Fruit fly (Drosophila melanogaster): ENCODE results near the gene bark.
A peak's percentile ranks its signal among the peaks of the same experiment; 100 is the strongest.

DNA sequence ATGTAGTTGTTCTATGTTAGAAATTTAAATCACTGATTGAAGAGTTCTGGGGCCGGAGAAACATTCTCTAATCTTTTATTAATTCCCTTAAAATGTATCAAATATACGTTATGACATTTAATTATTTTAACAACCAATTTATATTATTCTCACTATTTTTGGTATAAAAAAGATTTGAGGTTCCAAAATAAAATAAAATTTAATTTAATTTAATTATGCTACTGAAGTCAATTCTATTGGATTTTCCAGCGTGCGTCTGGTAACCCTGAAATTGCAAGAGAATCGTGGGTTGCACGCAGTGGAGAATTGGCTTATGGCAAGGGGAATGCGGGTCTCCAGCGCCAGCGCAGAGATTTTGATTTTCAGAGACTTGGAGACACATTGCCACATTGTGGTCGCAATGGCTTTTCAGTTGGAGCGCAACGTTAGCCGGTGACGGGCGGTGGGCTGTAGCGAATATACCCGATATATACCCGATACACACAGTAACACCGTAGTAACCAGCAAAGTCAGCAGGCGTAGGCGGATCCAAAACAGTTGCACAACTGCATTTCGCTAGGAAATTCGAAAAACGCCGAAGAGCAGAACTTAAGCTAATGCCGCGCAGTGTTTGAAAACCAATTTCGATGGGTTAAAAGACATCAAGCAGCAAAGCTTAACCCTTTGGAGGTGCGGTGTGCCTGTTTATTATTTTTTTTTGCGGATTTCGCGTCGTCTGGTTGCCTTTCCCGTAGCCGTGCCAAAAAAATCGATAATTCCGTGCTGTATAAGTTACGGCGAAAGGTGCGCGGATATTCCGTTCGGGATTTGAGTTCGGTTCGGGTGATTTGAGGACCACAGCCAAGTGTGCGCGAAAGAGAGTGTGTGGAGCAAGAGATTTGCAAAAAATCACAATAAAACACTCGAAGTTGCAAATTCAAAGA lies 18.6 kb downstream of the bark start:
- TF ChIP-seq dsf (GFP tag; optimal IDR thresholded peaks at IDR 0.05; ENCODE audit: borderline replicate concordance) = no peak
- peak; percentile 47 for TF ChIP-seq fru (GFP tag; optimal IDR thresholded peaks at IDR 0.05)
- TF ChIP-seq Jra (GFP tag; optimal IDR thresholded peaks at IDR 0.05) = no peak
- no peak for TF ChIP-seq pan (optimal IDR thresholded peaks at IDR 0.05)
- no peak for TF ChIP-seq CG32264 (GFP tag; optimal IDR thresholded peaks at IDR 0.05)
- TF ChIP-seq Rel (GFP tag; optimal IDR thresholded peaks at IDR 0.05) = no peak
- TF ChIP-seq Rel (tag; optimal IDR thresholded peaks at IDR 0.05) = no peak

Data from whole organism, wandering third instar larva.